Fruit fly (Drosophila melanogaster) whole organism, embryonic: ENCODE measurements around the gene fzy.

Source experiments
- Abd-B ChIP-seq: fragments of 200-800 bp; sonication (Bioruptor generic); optimal IDR thresholded peaks from 2 replicates; lab custom pipeline; 2018; ENCODE audit warnings: missing biosample characterization, mild to moderate bottlenecking, missing genetic modification characterization, moderate library complexity
- Adf1 ChIP-seq: fragments of 200-800 bp; sonication (Bioruptor generic); IDR thresholded peaks from 2 replicates; pipeline ENCODE4 v1.3.6; 2022; ENCODE audit warnings: missing biosample characterization, missing genetic modification characterization
- Awh ChIP-seq: fragments of 200-800 bp; sonication (Bioruptor generic); IDR thresholded peaks from 2 replicates; pipeline ENCODE4, ENCODE4 v1.3.6; 2022; ENCODE audit warnings: missing biosample characterization, missing genetic modification characterization
- Bdp1 ChIP-seq: fragments of 200-800 bp; sonication (Bioruptor generic); optimal IDR thresholded peaks from 3 replicates; lab custom pipeline; 2016; ENCODE audit warnings: missing biosample characterization, missing genetic modification characterization
- CG10366 ChIP-seq: fragments of 200-800 bp; sonication (Bioruptor generic); IDR thresholded peaks from 2 replicates; pipeline ENCODE4 v1.3.6; 2022; ENCODE audit warnings: missing biosample characterization, missing genetic modification characterization
- CG11456 ChIP-seq: fragments of 200-800 bp; sonication (Bioruptor generic); IDR thresholded peaks from 3 replicates; pipeline ENCODE4 v1.3.6; 2022; ENCODE audit warnings: missing biosample characterization, missing genetic modification characterization
- CG11695 ChIP-seq: fragments of 200-800 bp; sonication (Bioruptor generic); IDR thresholded peaks from 3 replicates; pipeline ENCODE4 v1.3.6; 2022; ENCODE audit warnings: missing biosample characterization, missing genetic modification characterization
- CG12155 ChIP-seq: fragments of 200-800 bp; sonication (Bioruptor generic); optimal IDR thresholded peaks from 3 replicates; lab custom pipeline; 2016; ENCODE audit warnings: missing biosample characterization, missing genetic modification characterization
- CG12299 ChIP-seq: fragments of 200-800 bp; sonication (Bioruptor generic); optimal IDR thresholded peaks from 2 replicates; lab custom pipeline; 2018; ENCODE audit warnings: missing biosample characterization, mild to moderate bottlenecking, missing genetic modification characterization
- CG12769 ChIP-seq: fragments of 200-800 bp; sonication (Bioruptor generic); optimal IDR thresholded peaks from 2 replicates; lab custom pipeline; 2019; ENCODE audit warnings: missing biosample characterization, mild to moderate bottlenecking, missing genetic modification characterization, moderate library complexity
- CG13287 ChIP-seq: fragments of 200-800 bp; sonication (Bioruptor generic); IDR thresholded peaks from 2 replicates; pipeline ENCODE4 v1.3.6; 2022; ENCODE audit warnings: missing biosample characterization, missing genetic modification characterization; ENCODE audit not compliant: partially characterized antibody
- CG13775 ChIP-seq: fragments of 200-800 bp; sonication (Bioruptor generic); optimal IDR thresholded peaks from 3 replicates; lab custom pipeline; 2017; ENCODE audit warnings: missing biosample characterization, mild to moderate bottlenecking, missing genetic modification characterization
- CG14014 ChIP-seq: fragments of 200-800 bp; sonication (Bioruptor generic); IDR thresholded peaks from 2 replicates; pipeline ENCODE4 v1.3.6; 2022; ENCODE audit warnings: missing biosample characterization, missing genetic modification characterization
- CG15073 ChIP-seq: fragments of 200-800 bp; sonication (Bioruptor generic); optimal IDR thresholded peaks from 2 replicates; lab custom pipeline; 2016; ENCODE audit warnings: missing biosample characterization, missing genetic modification characterization
- CG15696 ChIP-seq: fragments of 200-800 bp; sonication (Bioruptor generic); optimal IDR thresholded peaks from 2 replicates; lab custom pipeline; 2019; ENCODE audit warnings: missing biosample characterization, mild to moderate bottlenecking, missing genetic modification characterization, moderate library complexity
- CG17186 ChIP-seq: fragments of 200-800 bp; sonication (Bioruptor generic); optimal IDR thresholded peaks from 3 replicates; lab custom pipeline; 2017; ENCODE audit warnings: missing biosample characterization, missing genetic modification reagents, missing genetic modification characterization
- CG17385 ChIP-seq: fragments of 200-800 bp; sonication (Bioruptor generic); optimal IDR thresholded peaks from 3 replicates; lab custom pipeline; 2018; ENCODE audit warnings: missing biosample characterization, mild to moderate bottlenecking, missing genetic modification characterization
- CG32532 ChIP-seq: fragments of 200-800 bp; sonication (Bioruptor generic); IDR thresholded peaks from 2 replicates; pipeline ENCODE4 v1.3.6; 2022; ENCODE audit warnings: missing biosample characterization, missing genetic modification characterization
- CG4360 ChIP-seq: fragments of 200-800 bp; sonication (Bioruptor generic); IDR thresholded peaks from 2 replicates; pipeline ENCODE4 v1.3.6; 2022; ENCODE audit warnings: missing biosample characterization, missing genetic modification characterization
- CG6254 ChIP-seq: fragments of 200-800 bp; sonication (Bioruptor generic); optimal IDR thresholded peaks from 3 replicates; lab custom pipeline; 2017; ENCODE audit warnings: mild to moderate bottlenecking, missing biosample characterization, missing genetic modification reagents, missing genetic modification characterization
- CG6683 ChIP-seq: fragments of 200-800 bp; sonication (Bioruptor generic); optimal IDR thresholded peaks from 2 replicates; lab custom pipeline; 2017; ENCODE audit warnings: missing biosample characterization, mild to moderate bottlenecking, missing genetic modification characterization, missing genetic modification reagents
- CG8281 ChIP-seq: fragments of 200-800 bp; sonication (Bioruptor generic); optimal IDR thresholded peaks from 2 replicates; lab custom pipeline; 2018; ENCODE audit warnings: missing biosample characterization, mild to moderate bottlenecking, missing genetic modification characterization, moderate library complexity
- CG9817 ChIP-seq: fragments of 200-800 bp; sonication (Bioruptor generic); optimal IDR thresholded peaks from 2 replicates; lab custom pipeline; 2018; ENCODE audit warnings: missing biosample characterization, mild to moderate bottlenecking, missing genetic modification characterization, moderate library complexity
- D19A ChIP-seq: fragments of 200-800 bp; optimal IDR thresholded peaks from 3 replicates; lab custom pipeline; 2019; ENCODE audit warnings: missing biosample characterization, mild to moderate bottlenecking, missing genetic modification characterization, moderate library complexity
- Dfd ChIP-seq, 2 experiments: fragments of >200 bp; optimal IDR thresholded peaks; 2 replicates each; lab custom pipeline; 2017; ENCODE audit warnings: missing biosample characterization in 2 of 2, missing genetic modification characterization in 2 of 2
- Gug ChIP-seq: fragments of 200-800 bp; sonication (Bioruptor generic); IDR thresholded peaks from 4 replicates; pipeline ENCODE4 v1.3.6; 2022; ENCODE audit warnings: missing biosample characterization, missing genetic modification characterization
- MBD-R2 ChIP-seq: fragments of 200-800 bp; sonication (Bioruptor generic); IDR thresholded peaks from 2 replicates; pipeline ENCODE4 v1.3.6; 2022; ENCODE audit warnings: missing biosample characterization, missing genetic modification characterization
- Meics ChIP-seq: fragments of 200-800 bp; sonication (Bioruptor generic); optimal IDR thresholded peaks from 2 replicates; lab custom pipeline; 2017; ENCODE audit warnings: missing biosample characterization, mild to moderate bottlenecking, missing genetic modification characterization
- ab ChIP-seq: fragments of 200-800 bp; sonication (Bioruptor generic); optimal IDR thresholded peaks from 2 replicates; lab custom pipeline; 2016; ENCODE audit warnings: missing biosample characterization, missing genetic modification characterization
- aop ChIP-seq: fragments of 200-800 bp; sonication (Bioruptor generic); IDR thresholded peaks from 2 replicates; pipeline ENCODE4 v1.3.6; 2022; ENCODE audit warnings: missing biosample characterization, missing genetic modification characterization
- caup ChIP-seq: fragments of 200-800 bp; sonication (Bioruptor generic); optimal IDR thresholded peaks from 3 replicates; lab custom pipeline; 2017; ENCODE audit warnings: missing biosample characterization, mild to moderate bottlenecking, missing genetic modification characterization, moderate library complexity; ENCODE audit not compliant: severe bottlenecking
- chm ChIP-seq: fragments of 200-800 bp; sonication (Bioruptor generic); IDR thresholded peaks from 2 replicates; pipeline ENCODE4 v1.3.6; 2022; ENCODE audit warnings: missing biosample characterization, missing genetic modification characterization
- dmrt11E ChIP-seq: fragments of 200-800 bp; sonication (Bioruptor generic); optimal IDR thresholded peaks from 3 replicates; lab custom pipeline; 2018; ENCODE audit warnings: missing biosample characterization, mild to moderate bottlenecking, missing genetic modification characterization, moderate library complexity
- fd3F ChIP-seq: fragments of 200-800 bp; sonication (Bioruptor generic); optimal IDR thresholded peaks from 2 replicates; lab custom pipeline; 2018; ENCODE audit warnings: missing biosample characterization, mild to moderate bottlenecking, missing genetic modification characterization, moderate library complexity
- hth ChIP-seq: fragments of >200 bp; optimal IDR thresholded peaks from 2 replicates; lab custom pipeline; 2017; ENCODE audit warnings: inconsistent platforms
- klu ChIP-seq: fragments of 200-800 bp; sonication (Bioruptor generic); IDR thresholded peaks from 2 replicates; pipeline ENCODE4 v1.3.6; 2022; ENCODE audit warnings: missing biosample characterization, missing genetic modification characterization
- mam ChIP-seq: fragments of 200-800 bp; sonication (Bioruptor generic); optimal IDR thresholded peaks from 3 replicates; lab custom pipeline; 2016; ENCODE audit warnings: missing biosample characterization, missing genetic modification characterization
- mirr ChIP-seq: fragments of 200-800 bp; sonication (Bioruptor generic); optimal IDR thresholded peaks from 3 replicates; lab custom pipeline; 2018; ENCODE audit warnings: missing biosample characterization, mild to moderate bottlenecking, missing genetic modification characterization
- nau ChIP-seq: fragments of 200-800 bp; sonication (Bioruptor generic); optimal IDR thresholded peaks from 3 replicates; lab custom pipeline; 2017; ENCODE audit warnings: missing biosample characterization, mild to moderate bottlenecking, missing genetic modification characterization, missing genetic modification reagents
- onecut ChIP-seq: fragments of 200-800 bp; sonication (Bioruptor generic); IDR thresholded peaks from 2 replicates; pipeline ENCODE4 v1.3.6; 2022; ENCODE audit warnings: missing biosample characterization, missing genetic modification characterization
- pb ChIP-seq: fragments of 200-800 bp; sonication (Bioruptor generic); optimal IDR thresholded peaks from 3 replicates; lab custom pipeline; 2016; ENCODE audit warnings: missing biosample characterization, missing genetic modification characterization
- salm ChIP-seq: fragments of 200-800 bp; sonication (Bioruptor generic); optimal IDR thresholded peaks from 2 replicates; lab custom pipeline; 2018; ENCODE audit warnings: missing biosample characterization, mild to moderate bottlenecking, missing genetic modification characterization
- sd ChIP-seq: fragments of 200-800 bp; sonication (Bioruptor generic); optimal IDR thresholded peaks from 3 replicates; lab custom pipeline; 2018; ENCODE audit warnings: missing biosample characterization, mild to moderate bottlenecking, missing genetic modification characterization, moderate library complexity
- seq ChIP-seq: fragments of 200-800 bp; sonication (Bioruptor generic); IDR thresholded peaks from 2 replicates; pipeline ENCODE4 v1.3.6; 2022; ENCODE audit warnings: missing biosample characterization, missing genetic modification characterization
- so ChIP-seq: fragments of 200-800 bp; sonication (Bioruptor generic); IDR thresholded peaks from 3 replicates; pipeline ENCODE4 v1.3.6; 2022; ENCODE audit warnings: missing biosample characterization, missing genetic modification characterization
- tup ChIP-seq: fragments of 200-800 bp; sonication (Bioruptor generic); optimal IDR thresholded peaks from 2 replicates; lab custom pipeline; 2016; ENCODE audit warnings: missing biosample characterization, mild to moderate bottlenecking, missing genetic modification characterization, moderate library complexity
- tx ChIP-seq: fragments of 200-800 bp; sonication (Bioruptor generic); optimal IDR thresholded peaks from 2 replicates; lab custom pipeline; 2016; ENCODE audit warnings: missing biosample characterization, missing genetic modification characterization
- unpg ChIP-seq: fragments of 200-800 bp; sonication (Bioruptor generic); optimal IDR thresholded peaks from 3 replicates; lab custom pipeline; 2018; ENCODE audit warnings: missing biosample characterization, mild to moderate bottlenecking, missing genetic modification characterization, moderate library complexity
- zfh2 ChIP-seq: fragments of 200-800 bp; sonication (Bioruptor generic); optimal IDR thresholded peaks from 2 replicates; lab custom pipeline; 2016; ENCODE audit warnings: missing biosample characterization, missing genetic modification characterization

Gene fzy

dm6 chr2L:16350742-16351568 is 40.2 kb downstream of the fzy start (continued):
- TF ChIP-seq CG32532, result peak; percentile 99
- no peak for TF ChIP-seq hth
- peak; percentile 84 for TF ChIP-seq CG4360 (GFP tag; lab: Robert Waterston, UW)
- peak; percentile 99 for TF ChIP-seq CG9817
- peak; percentile 99 for TF ChIP-seq dmrt11E (tag; lab: Kevin White, UChicago)
- peak; percentile 96 for TF ChIP-seq zfh2 (GFP tag; lab: Kevin White, UChicago)
- peak; percentile 98 for TF ChIP-seq klu (GFP tag; lab: Robert Waterston, UW)
- peak; percentile 99 for TF ChIP-seq CG10366 (GFP tag; lab: Robert Waterston, UW)
- TF ChIP-seq CG12155 (GFP tag; lab: Kevin White, UChicago), result peak; percentile 97
- TF ChIP-seq seq, result peak; percentile 99
- peak; percentile 98 for TF ChIP-seq CG11456 (GFP tag; lab: Robert Waterston, UW)
- TF ChIP-seq CG11695 (GFP tag; lab: Robert Waterston, UW), result peak; percentile 99
- peak; percentile 93 for TF ChIP-seq CG17186 (GFP tag; lab: Kevin White, UChicago)
- peak; percentile 97 for TF ChIP-seq sd (tag; lab: Kevin White, UChicago)
- TF ChIP-seq Meics (GFP tag; lab: Kevin White, UChicago), result peak; percentile 99
- peak; percentile 98 for TF ChIP-seq onecut (GFP tag; lab: Robert Waterston, UW)
- TF ChIP-seq CG6254 (GFP tag; lab: Kevin White, UChicago), result peak; percentile 97
- TF ChIP-seq pb, result peak; percentile 95
- TF ChIP-seq Adf1 (GFP tag; lab: Robert Waterston, UW), result peak; percentile 90
- TF ChIP-seq CG8281 (tag; lab: Kevin White, UChicago), result peak; percentile 95
- peak; percentile 28 for TF ChIP-seq CG13287 (GFP tag; lab: Robert Waterston, UW)
- peak; percentile 99 for TF ChIP-seq salm (tag; lab: Kevin White, UChicago)
- peak; percentile 99 for TF ChIP-seq fd3F
- peak; percentile 87 for TF ChIP-seq CG15073 (GFP tag; lab: Kevin White, UChicago)
- peak; percentile 99 for TF ChIP-seq so (GFP tag; lab: Robert Waterston, UW)
- peak; percentile 99 for TF ChIP-seq mirr (GFP tag; lab: Kevin White, UChicago)
- TF ChIP-seq Dfd (GFP tag; optimal IDR thresholded peaks at IDR 0.05; lab: Kevin White, UChicago), result peak in 1 of 2 experiments; percentile 75
- TF ChIP-seq CG12299 (tag; lab: Kevin White, UChicago), result peak; percentile 99
- peak; percentile 99 for TF ChIP-seq CG17385
- peak; percentile 99 for TF ChIP-seq unpg (GFP tag; lab: Kevin White, UChicago)
- peak; percentile 99 for TF ChIP-seq CG13775 (GFP tag; lab: Kevin White, UChicago)
- peak; percentile 99 for TF ChIP-seq Awh (GFP tag; lab: Robert Waterston, UW)
- TF ChIP-seq Gug (GFP tag; lab: Robert Waterston, UW), result peak; percentile 95
- peak; percentile 98 for TF ChIP-seq Abd-B
- TF ChIP-seq ab, result peak; percentile 99
- TF ChIP-seq tup (GFP tag; lab: Kevin White, UChicago), result peak; percentile 96
- peak; percentile 100 for TF ChIP-seq CG12769 (tag; lab: Kevin White, UChicago)
- TF ChIP-seq mam (GFP tag; lab: Kevin White, UChicago), result peak; percentile 98
- TF ChIP-seq Bdp1 (GFP tag; lab: Kevin White, UChicago), result peak; percentile 91
- TF ChIP-seq tx (GFP tag; lab: Kevin White, UChicago), result peak; percentile 97
- peak; percentile 95 for TF ChIP-seq aop (GFP tag; lab: Robert Waterston, UW)
- TF ChIP-seq CG14014 (GFP tag; lab: Robert Waterston, UW), result peak; percentile 99
- TF ChIP-seq caup, result peak; percentile 99
- TF ChIP-seq chm, result peak; percentile 99
- TF ChIP-seq CG6683 (GFP tag; lab: Kevin White, UChicago), result peak; percentile 98
- peak; percentile 97 for TF ChIP-seq CG15696 (tag; lab: Kevin White, UChicago)
- peak; percentile 98 for TF ChIP-seq D19A
- peak; percentile 99 for TF ChIP-seq MBD-R2 (GFP tag; lab: Robert Waterston, UW)
- peak; percentile 99 for TF ChIP-seq nau (GFP tag; lab: Kevin White, UChicago)
